Fruit fly (Drosophila melanogaster) whole organism, embryonic: ENCODE results near the gene Fbp2.
A peak's percentile ranks its signal among the peaks of the same experiment; 100 is the strongest.

Experiments used
- B-H2 ChIP-seq: fragments of 200-800 bp; sonication (Bioruptor generic); optimal IDR thresholded peaks from 2 replicates; lab custom pipeline; 2018; ENCODE audit warnings: missing biosample characterization, mild to moderate bottlenecking, missing genetic modification characterization
- CG10462 ChIP-seq: fragments of 200-800 bp; sonication (Bioruptor generic); optimal IDR thresholded peaks from 2 replicates; lab custom pipeline; 2016; ENCODE audit warnings: missing biosample characterization, missing genetic modification characterization
- CG11085 ChIP-seq: fragments of 200-800 bp; sonication (Bioruptor generic); IDR thresholded peaks from 2 replicates; pipeline ENCODE4 v1.3.6; 2022; ENCODE audit warnings: missing biosample characterization, missing genetic modification characterization
- CG12155 ChIP-seq: fragments of 200-800 bp; sonication (Bioruptor generic); optimal IDR thresholded peaks from 3 replicates; lab custom pipeline; 2016; ENCODE audit warnings: missing biosample characterization, missing genetic modification characterization
- CG12659 ChIP-seq: fragments of 200-800 bp; sonication (Bioruptor generic); optimal IDR thresholded peaks from 3 replicates; lab custom pipeline; 2017; ENCODE audit warnings: mild to moderate bottlenecking, missing biosample characterization, missing genetic modification reagents, missing genetic modification characterization
- CG14014 ChIP-seq: fragments of 200-800 bp; sonication (Bioruptor generic); IDR thresholded peaks from 2 replicates; pipeline ENCODE4 v1.3.6; 2022; ENCODE audit warnings: missing biosample characterization, missing genetic modification characterization
- CG14050 ChIP-seq: fragments of 200-800 bp; sonication (Bioruptor generic); IDR thresholded peaks from 3 replicates; pipeline ENCODE4 v1.3.6; 2022; ENCODE audit warnings: missing biosample characterization, missing genetic modification characterization
- CG17359 ChIP-seq: fragments of 200-800 bp; sonication (Bioruptor generic); optimal IDR thresholded peaks from 3 replicates; lab custom pipeline; 2018; ENCODE audit warnings: missing biosample characterization, mild to moderate bottlenecking, missing genetic modification characterization, moderate library complexity
- CG17385 ChIP-seq: fragments of 200-800 bp; sonication (Bioruptor generic); optimal IDR thresholded peaks from 3 replicates; lab custom pipeline; 2018; ENCODE audit warnings: missing biosample characterization, mild to moderate bottlenecking, missing genetic modification characterization
- CG1792 ChIP-seq: fragments of 200-800 bp; sonication (Bioruptor generic); optimal IDR thresholded peaks from 2 replicates; lab custom pipeline; 2016; ENCODE audit warnings: missing biosample characterization, missing genetic modification characterization
- CG2116 ChIP-seq: fragments of 200-800 bp; sonication (Bioruptor generic); optimal IDR thresholded peaks from 3 replicates; lab custom pipeline; 2018; ENCODE audit warnings: missing biosample characterization, mild to moderate bottlenecking, missing genetic modification characterization
- CG2120 ChIP-seq: fragments of 200-800 bp; sonication (Bioruptor generic); optimal IDR thresholded peaks from 3 replicates; lab custom pipeline; 2016; ENCODE audit warnings: missing biosample characterization, missing genetic modification characterization
- CG2129 ChIP-seq: fragments of 200-800 bp; sonication (Bioruptor generic); IDR thresholded peaks from 2 replicates; pipeline ENCODE4 v1.3.6; 2022; ENCODE audit warnings: missing biosample characterization, missing genetic modification characterization; ENCODE audit not compliant: partially characterized antibody
- CG30020 ChIP-seq: fragments of 200-800 bp; optimal IDR thresholded peaks from 2 replicates; lab custom pipeline; 2019; ENCODE audit warnings: missing biosample characterization, mild to moderate bottlenecking, missing genetic modification characterization, moderate library complexity
- CG34224 ChIP-seq: fragments of 200-800 bp; sonication (Bioruptor generic); IDR thresholded peaks from 3 replicates; pipeline ENCODE4 v1.3.6; 2022; ENCODE audit warnings: missing biosample characterization, missing genetic modification characterization; ENCODE audit not compliant: partially characterized antibody
- CG42726 ChIP-seq: fragments of 200-800 bp; sonication (Bioruptor generic); IDR thresholded peaks from 2 replicates; pipeline ENCODE4 v1.3.6; 2022; ENCODE audit warnings: missing biosample characterization, missing genetic modification characterization; ENCODE audit not compliant: partially characterized antibody
- CG6254 ChIP-seq: fragments of 200-800 bp; sonication (Bioruptor generic); optimal IDR thresholded peaks from 3 replicates; lab custom pipeline; 2017; ENCODE audit warnings: mild to moderate bottlenecking, missing biosample characterization, missing genetic modification reagents, missing genetic modification characterization
- CG7271 ChIP-seq: fragments of 200-800 bp; sonication (Bioruptor generic); optimal IDR thresholded peaks from 2 replicates; lab custom pipeline; 2018; ENCODE audit warnings: missing biosample characterization, mild to moderate bottlenecking, missing genetic modification characterization, moderate library complexity
- CG8089 ChIP-seq: fragments of 200-800 bp; sonication (Bioruptor generic); optimal IDR thresholded peaks from 3 replicates; lab custom pipeline; 2016; ENCODE audit warnings: missing biosample characterization, missing genetic modification characterization
- CHES-1-like ChIP-seq: fragments of 200-800 bp; sonication (Bioruptor generic); optimal IDR thresholded peaks from 2 replicates; lab custom pipeline; 2016; ENCODE audit warnings: missing biosample characterization, missing genetic modification characterization
- CkIIα-i1 ChIP-seq: fragments of 200-800 bp; sonication (Bioruptor generic); IDR thresholded peaks from 2 replicates; pipeline ENCODE4 v1.3.6; 2022; ENCODE audit warnings: missing biosample characterization, missing genetic modification characterization
- Deaf1 ChIP-seq: fragments of 200-800 bp; optimal IDR thresholded peaks from 3 replicates; lab custom pipeline; 2019; ENCODE audit warnings: missing biosample characterization, mild to moderate bottlenecking, missing genetic modification characterization, moderate library complexity
- HmgD ChIP-seq: fragments of 200-800 bp; sonication (Bioruptor generic); optimal IDR thresholded peaks from 3 replicates; lab custom pipeline; 2016; ENCODE audit warnings: missing biosample characterization, missing genetic modification characterization
- Lhr ChIP-seq: fragments of 200-800 bp; sonication (Bioruptor generic); optimal IDR thresholded peaks from 3 replicates; lab custom pipeline; 2017; ENCODE audit warnings: mild to moderate bottlenecking, missing biosample characterization, missing genetic modification reagents, missing genetic modification characterization
- Mad ChIP-seq: fragments of 200-800 bp; sonication (Bioruptor generic); optimal IDR thresholded peaks from 2 replicates; lab custom pipeline; 2016; ENCODE audit warnings: missing biosample characterization, missing genetic modification characterization
- PHDP ChIP-seq: fragments of 200-800 bp; sonication (Bioruptor generic); optimal IDR thresholded peaks from 3 replicates; lab custom pipeline; 2018; ENCODE audit warnings: missing biosample characterization, mild to moderate bottlenecking, missing genetic modification characterization, moderate library complexity
- Ptx1 ChIP-seq: fragments of 200-800 bp; sonication (Bioruptor generic); IDR thresholded peaks from 2 replicates; pipeline ENCODE4 v1.3.6; 2022; ENCODE audit warnings: missing biosample characterization, missing genetic modification characterization
- Rfx ChIP-seq: fragments of 200-800 bp; sonication (Bioruptor generic); IDR thresholded peaks from 2 replicates; pipeline ENCODE4 v1.3.6; 2022; ENCODE audit warnings: missing biosample characterization, missing genetic modification characterization
- Spps ChIP-seq: fragments of 200-800 bp; sonication (Bioruptor generic); optimal IDR thresholded peaks from 2 replicates; lab custom pipeline; 2018; ENCODE audit warnings: missing biosample characterization, mild to moderate bottlenecking, missing genetic modification characterization
- Vsx1 ChIP-seq: fragments of 200-800 bp; sonication (Bioruptor generic); optimal IDR thresholded peaks from 2 replicates; lab custom pipeline; 2017; ENCODE audit warnings: missing biosample characterization, mild to moderate bottlenecking, missing genetic modification characterization, missing genetic modification reagents
- br ChIP-seq: fragments of >200 bp; optimal IDR thresholded peaks from 2 replicates; lab custom pipeline; 2017
- caup ChIP-seq: fragments of 200-800 bp; sonication (Bioruptor generic); optimal IDR thresholded peaks from 3 replicates; lab custom pipeline; 2017; ENCODE audit warnings: missing biosample characterization, mild to moderate bottlenecking, missing genetic modification characterization, moderate library complexity; ENCODE audit not compliant: severe bottlenecking
- chinmo ChIP-seq: fragments of 200-800 bp; sonication (Bioruptor generic); IDR thresholded peaks from 4 replicates; pipeline ENCODE4 v1.3.6; 2022; ENCODE audit warnings: missing biosample characterization, missing genetic modification characterization; ENCODE audit not compliant: partially characterized antibody
- disco-r ChIP-seq: fragments of 200-800 bp; sonication (Bioruptor generic); optimal IDR thresholded peaks from 2 replicates; lab custom pipeline; 2016; ENCODE audit warnings: missing biosample characterization, missing genetic modification characterization
- emc ChIP-seq: fragments of 200-800 bp; sonication (Bioruptor generic); optimal IDR thresholded peaks from 2 replicates; lab custom pipeline; 2016; ENCODE audit warnings: missing biosample characterization, missing genetic modification characterization
- fd64A ChIP-seq: fragments of 200-800 bp; sonication (Bioruptor generic); optimal IDR thresholded peaks from 3 replicates; lab custom pipeline; 2018; ENCODE audit warnings: missing biosample characterization, mild to moderate bottlenecking, missing genetic modification characterization
- gcm2 ChIP-seq: fragments of 200-800 bp; sonication (Bioruptor generic); optimal IDR thresholded peaks from 2 replicates; lab custom pipeline; 2016; ENCODE audit warnings: missing biosample characterization, missing genetic modification characterization
- lbe ChIP-seq: fragments of 200-800 bp; sonication (Bioruptor generic); optimal IDR thresholded peaks from 2 replicates; lab custom pipeline; 2016; ENCODE audit warnings: missing biosample characterization, mild to moderate bottlenecking, missing genetic modification characterization
- mam ChIP-seq: fragments of 200-800 bp; sonication (Bioruptor generic); optimal IDR thresholded peaks from 3 replicates; lab custom pipeline; 2016; ENCODE audit warnings: missing biosample characterization, missing genetic modification characterization
- oc ChIP-seq: fragments of 200-800 bp; sonication (Bioruptor generic); optimal IDR thresholded peaks from 2 replicates; lab custom pipeline; 2018; ENCODE audit warnings: missing biosample characterization, mild to moderate bottlenecking, missing genetic modification characterization, moderate library complexity
- pfk ChIP-seq: fragments of 200-800 bp; sonication (Bioruptor generic); optimal IDR thresholded peaks from 2 replicates; lab custom pipeline; 2018; ENCODE audit warnings: missing biosample characterization, mild to moderate bottlenecking, missing genetic modification characterization, moderate library complexity
- pnt ChIP-seq: fragments of 200-800 bp; sonication (Bioruptor generic); optimal IDR thresholded peaks from 3 replicates; lab custom pipeline; 2016; ENCODE audit warnings: missing biosample characterization, missing genetic modification characterization
- psq ChIP-seq: fragments of 200-800 bp; sonication (Bioruptor generic); optimal IDR thresholded peaks from 2 replicates; lab custom pipeline; 2017; ENCODE audit warnings: missing biosample characterization, missing genetic modification characterization
- pzg ChIP-seq: fragments of 200-800 bp; sonication (Bioruptor generic); optimal IDR thresholded peaks from 3 replicates; lab custom pipeline; 2018; ENCODE audit warnings: missing biosample characterization, mild to moderate bottlenecking, missing genetic modification characterization, moderate library complexity
- repo ChIP-seq: fragments of 200-800 bp; sonication (Bioruptor generic); optimal IDR thresholded peaks from 2 replicates; lab custom pipeline; 2016; ENCODE audit warnings: missing biosample characterization, missing genetic modification characterization
- slbo ChIP-seq: fragments of 200-800 bp; sonication (Bioruptor generic); IDR thresholded peaks from 2 replicates; pipeline ENCODE4 v1.3.6; 2022; ENCODE audit warnings: missing biosample characterization, missing genetic modification characterization
- tna ChIP-seq: fragments of 200-800 bp; sonication (Bioruptor generic); IDR thresholded peaks from 2 replicates; pipeline ENCODE4 v1.3.6; 2022; ENCODE audit warnings: missing biosample characterization, missing genetic modification characterization; ENCODE audit not compliant: partially characterized antibody
- ttk ChIP-seq: fragments of 200-800 bp; sonication (Bioruptor generic); IDR thresholded peaks from 2 replicates; pipeline ENCODE4 v2.1.2; 2022; ENCODE audit warnings: missing biosample characterization, missing genetic modification characterization
- unc-4 ChIP-seq: fragments of 200-800 bp; sonication (Bioruptor generic); IDR thresholded peaks from 2 replicates; pipeline ENCODE4 v1.3.6; 2022; ENCODE audit warnings: missing biosample characterization, missing genetic modification characterization; ENCODE audit not compliant: partially characterized antibody
- vvl ChIP-seq: fragments of 200-800 bp; sonication (Bioruptor generic); IDR thresholded peaks from 2 replicates; pipeline ENCODE4 v1.3.6; 2022; ENCODE audit warnings: missing biosample characterization, missing genetic modification characterization
- wek ChIP-seq: fragments of 200-800 bp; sonication (Bioruptor generic); optimal IDR thresholded peaks from 3 replicates; lab custom pipeline; 2018; ENCODE audit warnings: missing biosample characterization, mild to moderate bottlenecking, missing genetic modification characterization, moderate library complexity
- yki ChIP-seq: fragments of >200 bp; optimal IDR thresholded peaks from 3 replicates; lab custom pipeline; 2018

Gene Fbp2

DNA sequence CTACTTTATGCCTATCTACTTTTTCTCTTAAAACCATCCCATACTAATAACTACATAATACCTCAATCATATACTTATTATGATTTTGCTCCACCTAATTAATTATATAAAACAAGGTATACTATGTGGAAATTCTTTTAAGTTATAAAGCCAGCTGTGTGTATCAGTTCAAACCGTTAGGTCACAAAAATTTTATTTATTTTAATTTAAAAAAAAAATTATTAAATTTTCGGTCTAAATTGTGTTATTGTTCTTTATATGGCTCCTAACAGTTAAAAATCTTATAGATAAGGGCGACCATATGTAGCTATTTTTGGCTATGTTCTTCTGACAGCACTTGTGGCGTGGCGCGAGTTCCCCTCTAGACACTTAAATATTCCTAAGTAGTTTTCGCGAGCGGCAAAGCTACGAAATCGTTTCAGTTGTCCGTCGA is 39.3 kb upstream of the Fbp2 start, which contains the start of gene Aldh (continued):
- no peak for TF ChIP-seq chinmo
- TF ChIP-seq fd64A (GFP tag; lab: Kevin White, UChicago), result no peak
- no peak for TF ChIP-seq Mad (GFP tag; lab: Kevin White, UChicago)
- TF ChIP-seq psq (GFP tag; lab: Kevin White, UChicago), result no peak
- no peak for TF ChIP-seq pfk (GFP tag; lab: Kevin White, UChicago)
- no peak for TF ChIP-seq unc-4 (GFP tag; lab: Robert Waterston, UW)
- TF ChIP-seq repo (GFP tag; lab: Kevin White, UChicago), result no peak
- TF ChIP-seq Deaf1 (tag; lab: Kevin White, UChicago), result no peak
- no peak for TF ChIP-seq emc (GFP tag; lab: Kevin White, UChicago)
- TF ChIP-seq CG30020 (tag; lab: Kevin White, UChicago), result no peak
- TF ChIP-seq CG1792, result no peak
- TF ChIP-seq PHDP (tag; lab: Kevin White, UChicago), result peak; percentile 62
- no peak for TF ChIP-seq mam (GFP tag; lab: Kevin White, UChicago)
- TF ChIP-seq slbo (GFP tag; lab: Robert Waterston, UW), result peak; percentile 72
- peak; percentile 20; the same call in 1 of the 2 replicates for TF ChIP-seq vvl (GFP tag; lab: Robert Waterston, UW)
- TF ChIP-seq CG17359 (tag; lab: Kevin White, UChicago), result no peak
- TF ChIP-seq tna (GFP tag; lab: Robert Waterston, UW), result no peak
- no peak for TF ChIP-seq wek (GFP tag; lab: Kevin White, UChicago)
- no peak for TF ChIP-seq gcm2 (GFP tag; lab: Kevin White, UChicago)
- no peak for TF ChIP-seq CG7271 (tag; lab: Kevin White, UChicago)
- TF ChIP-seq Vsx1, result no peak
- no peak for TF ChIP-seq CG2116
- no peak for TF ChIP-seq CG11085 (GFP tag; lab: Robert Waterston, UW)
- TF ChIP-seq CHES-1-like, result no peak
- no peak for TF ChIP-seq CG12155
- TF ChIP-seq caup, result peak; percentile 46
- TF ChIP-seq disco-r, result no peak
- TF ChIP-seq Ptx1 (GFP tag; lab: Robert Waterston, UW), result peak; percentile 53; the same call in 1 of the 2 replicates
- TF ChIP-seq pnt (GFP tag; lab: Kevin White, UChicago), result no peak
- TF ChIP-seq CG2129, result no peak
- TF ChIP-seq CG6254 (GFP tag; lab: Kevin White, UChicago), result no peak
- no peak for TF ChIP-seq yki (lab: Kevin White, UChicago)
- TF ChIP-seq CG14050, result no peak
- no peak for TF ChIP-seq pzg (GFP tag; lab: Kevin White, UChicago)
- TF ChIP-seq CG17385 (GFP tag; lab: Kevin White, UChicago), result peak; percentile 30
- no peak for TF ChIP-seq lbe (GFP tag; lab: Kevin White, UChicago)
- TF ChIP-seq CkIIα-i1 (GFP tag; lab: Robert Waterston, UW), result no peak
- peak; percentile 52 for TF ChIP-seq CG2120 (GFP tag; lab: Kevin White, UChicago)
- peak; percentile 50 for TF ChIP-seq B-H2 (GFP tag; lab: Kevin White, UChicago)
- TF ChIP-seq CG12659 (GFP tag; lab: Kevin White, UChicago), result peak; percentile 28
- no peak for TF ChIP-seq CG14014 (GFP tag; lab: Robert Waterston, UW)
- no peak for TF ChIP-seq CG10462 (GFP tag; lab: Kevin White, UChicago)
- TF ChIP-seq CG34224, result no peak
- TF ChIP-seq ttk (GFP tag; lab: Robert Waterston, UW), result no peak
- TF ChIP-seq br, result no peak
- no peak for TF ChIP-seq Lhr (GFP tag; lab: Kevin White, UChicago)
- peak; percentile 80 for TF ChIP-seq Rfx
- TF ChIP-seq CG8089, result no peak
- TF ChIP-seq CG42726 (GFP tag; lab: Robert Waterston, UW), result no peak
- no peak for TF ChIP-seq HmgD
- no peak for TF ChIP-seq Spps (tag; lab: Kevin White, UChicago)
- TF ChIP-seq oc (tag; lab: Kevin White, UChicago), result no peak
